Fruit fly (Drosophila melanogaster) whole organism, embryonic: Measurements from ENCODE around the gene CG33483.

Experiments
- CG1024 ChIP-seq: fragments of 200-800 bp; sonication (Bioruptor generic); IDR thresholded peaks from 2 replicates; pipeline ENCODE4 v1.3.6; 2022; ENCODE audit warnings: missing biosample characterization, missing genetic modification characterization
- CG10654 ChIP-seq: fragments of 200-800 bp; sonication (Bioruptor generic); optimal IDR thresholded peaks from 2 replicates; lab custom pipeline; 2016; ENCODE audit warnings: missing biosample characterization, missing genetic modification characterization
- CG13894 ChIP-seq: fragments of 200-800 bp; sonication (Bioruptor generic); optimal IDR thresholded peaks from 3 replicates; lab custom pipeline; 2018; ENCODE audit warnings: missing biosample characterization, mild to moderate bottlenecking, missing genetic modification characterization, moderate library complexity
- CG15479 ChIP-seq: fragments of 200-800 bp; sonication (Bioruptor generic); optimal IDR thresholded peaks from 3 replicates; lab custom pipeline; 2019; ENCODE audit warnings: missing biosample characterization, mild to moderate bottlenecking, missing genetic modification characterization, moderate library complexity
- CG1832 ChIP-seq: fragments of 200-800 bp; sonication (Bioruptor generic); optimal IDR thresholded peaks from 2 replicates; lab custom pipeline; 2017; ENCODE audit warnings: missing biosample characterization, mild to moderate bottlenecking, missing genetic modification characterization, inconsistent platforms
- CG18599 ChIP-seq: fragments of 200-800 bp; sonication (Bioruptor generic); optimal IDR thresholded peaks from 3 replicates; lab custom pipeline; 2017; ENCODE audit warnings: missing biosample characterization, missing genetic modification characterization, mild to moderate bottlenecking, moderate library complexity, missing genetic modification reagents
- CG2120 ChIP-seq: fragments of 200-800 bp; sonication (Bioruptor generic); optimal IDR thresholded peaks from 3 replicates; lab custom pipeline; 2016; ENCODE audit warnings: missing biosample characterization, missing genetic modification characterization
- CG31388 ChIP-seq: fragments of 200-800 bp; sonication (Bioruptor generic); optimal IDR thresholded peaks from 2 replicates; lab custom pipeline; 2016; ENCODE audit warnings: missing biosample characterization, missing genetic modification characterization
- CG34376 ChIP-seq: fragments of 200-800 bp; sonication (Bioruptor generic); optimal IDR thresholded peaks from 2 replicates; lab custom pipeline; 2018; ENCODE audit warnings: missing biosample characterization, mild to moderate bottlenecking, missing genetic modification characterization
- CG4282 ChIP-seq: fragments of 200-800 bp; sonication (Bioruptor generic); optimal IDR thresholded peaks from 2 replicates; lab custom pipeline; 2016; ENCODE audit warnings: missing biosample characterization, missing genetic modification characterization
- CG4360 ChIP-seq: fragments of 200-800 bp; sonication (Bioruptor generic); IDR thresholded peaks from 2 replicates; pipeline ENCODE4 v1.3.6; 2022; ENCODE audit warnings: missing biosample characterization, missing genetic modification characterization
- CG4820 ChIP-seq: fragments of 200-800 bp; sonication (Bioruptor generic); optimal IDR thresholded peaks from 3 replicates; lab custom pipeline; 2016; ENCODE audit warnings: missing biosample characterization, missing genetic modification characterization
- CG6175 ChIP-seq: fragments of 200-800 bp; sonication (Bioruptor generic); IDR thresholded peaks from 3 replicates; pipeline ENCODE4 v1.3.6; 2022; ENCODE audit warnings: missing biosample characterization, missing genetic modification characterization
- CG6765 ChIP-seq: fragments of 200-800 bp; sonication (Bioruptor generic); optimal IDR thresholded peaks from 3 replicates; lab custom pipeline; 2017; ENCODE audit warnings: missing biosample characterization, mild to moderate bottlenecking, missing genetic modification characterization
- CG8290 ChIP-seq, 3 experiments: fragments of 200-800 bp; sonication (Bioruptor generic); optimal IDR thresholded peaks; 2 replicates each; lab custom pipeline; 2016 to 2019; ENCODE audit warnings: missing biosample characterization in 3 of 3, missing genetic modification characterization in 3 of 3, mild to moderate bottlenecking in 2 of 3, moderate library complexity in 1 of 3
- CG8924 ChIP-seq: fragments of 200-800 bp; optimal IDR thresholded peaks from 3 replicates; lab custom pipeline; 2019; ENCODE audit warnings: missing biosample characterization, mild to moderate bottlenecking, missing genetic modification characterization, moderate library complexity
- D ChIP-seq, 2 experiments: fragments of 200-800 bp in 1 of 2; fragments of >200 bp in 1 of 2; sonication (Bioruptor generic) in 1 of 2; optimal IDR thresholded peaks; 2 replicates in 1 of 2; 3 replicates in 1 of 2; lab custom pipeline; 2017; ENCODE audit warnings: mild to moderate bottlenecking in 1 of 2, missing biosample characterization in 1 of 2, missing genetic modification characterization in 1 of 2, missing genetic modification reagents in 1 of 2
- Deaf1 ChIP-seq: fragments of 200-800 bp; optimal IDR thresholded peaks from 3 replicates; lab custom pipeline; 2019; ENCODE audit warnings: missing biosample characterization, mild to moderate bottlenecking, missing genetic modification characterization, moderate library complexity
- Gsc ChIP-seq: fragments of 200-800 bp; sonication (Bioruptor generic); IDR thresholded peaks from 2 replicates; pipeline ENCODE4 v1.3.6; 2022; ENCODE audit warnings: missing biosample characterization, missing genetic modification characterization
- Kr ChIP-seq: fragments of 200-800 bp; sonication (Bioruptor generic); optimal IDR thresholded peaks from 2 replicates; lab custom pipeline; 2017; ENCODE audit warnings: missing biosample characterization, mild to moderate bottlenecking, missing genetic modification characterization
- Nf-YB ChIP-seq: fragments of 200-800 bp; sonication (Bioruptor generic); optimal IDR thresholded peaks from 3 replicates; lab custom pipeline; 2019; ENCODE audit warnings: missing biosample characterization, mild to moderate bottlenecking, missing genetic modification characterization, moderate library complexity
- Nf-YC ChIP-seq: fragments of 200-800 bp; optimal IDR thresholded peaks from 3 replicates; lab custom pipeline; 2019; ENCODE audit warnings: missing biosample characterization, mild to moderate bottlenecking, missing genetic modification characterization, moderate library complexity
- Optix ChIP-seq: fragments of 200-800 bp; sonication (Bioruptor generic); IDR thresholded peaks from 3 replicates; pipeline ENCODE4 v1.3.6; 2022; ENCODE audit warnings: missing biosample characterization, missing genetic modification characterization
- Rfx ChIP-seq: fragments of 200-800 bp; sonication (Bioruptor generic); IDR thresholded peaks from 2 replicates; pipeline ENCODE4 v1.3.6; 2022; ENCODE audit warnings: missing biosample characterization, missing genetic modification characterization
- Scr ChIP-seq: fragments of 200-800 bp; sonication (Bioruptor generic); IDR thresholded peaks from 2 replicates; pipeline ENCODE4 v1.3.6; 2022; ENCODE audit warnings: missing biosample characterization, missing genetic modification characterization; ENCODE audit not compliant: partially characterized antibody
- Trl ChIP-seq, 3 experiments: fragments of >200 bp in 2 of 3; fragments of 200-800 bp in 1 of 3; sonication (Bioruptor generic) in 1 of 3; optimal IDR thresholded peaks; 2 replicates in 1 of 3; 3 replicates in 2 of 3; lab custom pipeline; 2016 to 2017; ENCODE audit warnings: missing biosample characterization in 1 of 3, missing genetic modification characterization in 1 of 3
- az2 ChIP-seq: fragments of 200-800 bp; sonication (Bioruptor generic); optimal IDR thresholded peaks from 3 replicates; lab custom pipeline; 2016; ENCODE audit warnings: missing biosample characterization, missing genetic modification characterization
- cad ChIP-seq: fragments of >200 bp; optimal IDR thresholded peaks from 2 replicates; lab custom pipeline; 2017; ENCODE audit warnings: missing biosample characterization, missing genetic modification characterization
- chif ChIP-seq, 2 experiments: fragments of 200-800 bp; sonication (Bioruptor generic); optimal IDR thresholded peaks; 3 replicates each; lab custom pipeline; 2016; ENCODE audit warnings: missing biosample characterization in 2 of 2, missing genetic modification characterization in 2 of 2
- da ChIP-seq: fragments of 200-800 bp; sonication (Bioruptor generic); optimal IDR thresholded peaks from 2 replicates; lab custom pipeline; 2016; ENCODE audit warnings: missing biosample characterization, missing genetic modification characterization
- grn ChIP-seq: fragments of 200-800 bp; sonication (Bioruptor generic); optimal IDR thresholded peaks from 3 replicates; lab custom pipeline; 2017; ENCODE audit warnings: missing biosample characterization, missing genetic modification characterization
- kni ChIP-seq: fragments of 200-800 bp; sonication (Bioruptor generic); optimal IDR thresholded peaks from 3 replicates; lab custom pipeline; 2017; ENCODE audit warnings: mild to moderate bottlenecking, missing biosample characterization, missing genetic modification reagents, missing genetic modification characterization
- lab ChIP-seq: fragments of 200-800 bp; sonication (Bioruptor generic); optimal IDR thresholded peaks from 3 replicates; lab custom pipeline; 2017; ENCODE audit warnings: missing biosample characterization, missing genetic modification characterization, mild to moderate bottlenecking, moderate library complexity, missing genetic modification reagents
- lbe ChIP-seq: fragments of 200-800 bp; sonication (Bioruptor generic); optimal IDR thresholded peaks from 2 replicates; lab custom pipeline; 2016; ENCODE audit warnings: missing biosample characterization, mild to moderate bottlenecking, missing genetic modification characterization
- oc ChIP-seq: fragments of 200-800 bp; sonication (Bioruptor generic); optimal IDR thresholded peaks from 2 replicates; lab custom pipeline; 2018; ENCODE audit warnings: missing biosample characterization, mild to moderate bottlenecking, missing genetic modification characterization, moderate library complexity
- phol ChIP-seq: fragments of 200-800 bp; sonication (Bioruptor generic); optimal IDR thresholded peaks from 3 replicates; lab custom pipeline; 2018; ENCODE audit warnings: missing biosample characterization, mild to moderate bottlenecking, missing genetic modification characterization, moderate library complexity
- pros ChIP-seq: fragments of 200-800 bp; sonication (Bioruptor generic); optimal IDR thresholded peaks from 3 replicates; lab custom pipeline; 2019; ENCODE audit warnings: missing biosample characterization, mild to moderate bottlenecking, missing genetic modification characterization, moderate library complexity
- ranshi ChIP-seq: fragments of 200-800 bp; sonication (Bioruptor generic); IDR thresholded peaks from 2 replicates; pipeline ENCODE4 v1.3.6; 2022; ENCODE audit warnings: missing biosample characterization, missing genetic modification characterization
- run ChIP-seq: fragments of 200-800 bp; sonication (Bioruptor generic); optimal IDR thresholded peaks from 3 replicates; lab custom pipeline; 2018; ENCODE audit warnings: missing biosample characterization, mild to moderate bottlenecking, missing genetic modification characterization
- sens ChIP-seq: fragments of 200-800 bp; sonication (Bioruptor generic); peaks from one replicate; lab custom pipeline; 2016; ENCODE audit warnings: missing biosample characterization, missing genetic modification characterization
- seq ChIP-seq: fragments of 200-800 bp; sonication (Bioruptor generic); IDR thresholded peaks from 2 replicates; pipeline ENCODE4 v1.3.6; 2022; ENCODE audit warnings: missing biosample characterization, missing genetic modification characterization
- ssp ChIP-seq: fragments of 200-800 bp; sonication (Bioruptor generic); IDR thresholded peaks from 2 replicates; pipeline ENCODE4 v1.3.6; 2022; ENCODE audit warnings: missing biosample characterization, missing genetic modification characterization
- tio ChIP-seq: fragments of 200-800 bp; sonication (Bioruptor generic); optimal IDR thresholded peaks from 2 replicates; lab custom pipeline; 2017; ENCODE audit warnings: missing biosample characterization, missing genetic modification characterization, inconsistent platforms
- tll ChIP-seq, 2 experiments: fragments of 200-800 bp in 1 of 2; fragments of >200 bp in 1 of 2; sonication (Bioruptor generic) in 1 of 2; optimal IDR thresholded peaks; 2 replicates each; lab custom pipeline; 2017 to 2019; ENCODE audit warnings: missing biosample characterization in 2 of 2, missing genetic modification characterization in 2 of 2, mild to moderate bottlenecking in 1 of 2, moderate library complexity in 1 of 2
- zen ChIP-seq: fragments of 200-800 bp; sonication (Bioruptor generic); optimal IDR thresholded peaks from 3 replicates; lab custom pipeline; 2018; ENCODE audit warnings: missing biosample characterization, mild to moderate bottlenecking, missing genetic modification characterization, moderate library complexity

CG33483 gene

dm6 chr3R:30855176-30855575 is 46.8 kb downstream of the CG33483 start:
- peak; percentile 65 for TF ChIP-seq oc (tag; lab: Kevin White, UChicago)
- peak in 1 of 2 experiments; percentile 84 for TF ChIP-seq tll (GFP tag; optimal IDR thresholded peaks at IDR 0.05; lab: Kevin White, UChicago)
- TF ChIP-seq sens: no peak
- peak; percentile 71 for TF ChIP-seq zen (tag; lab: Kevin White, UChicago)
- no peak for TF ChIP-seq Trl (optimal IDR thresholded peaks at IDR 0.05; lab: Kevin White, UChicago)
- no peak for TF ChIP-seq Trl (GFP tag; optimal IDR thresholded peaks at IDR 0.05; lab: Kevin White, UChicago)
- TF ChIP-seq CG13894 (tag; lab: Kevin White, UChicago): peak; percentile 12
- 0 out of 3 replicates have a peak, but pooled peaks have one; percentile 4 for TF ChIP-seq Optix
- peak; percentile 40 for TF ChIP-seq Nf-YB (GFP tag; lab: Kevin White, UChicago)
- TF ChIP-seq pros (GFP tag; lab: Kevin White, UChicago): peak; percentile 66
- no peak for TF ChIP-seq CG34376

- no peak for TF ChIP-seq chif (GFP tag; optimal IDR thresholded peaks at IDR 0.05; lab: Kevin White, UChicago)
- no peak for TF ChIP-seq grn (GFP tag; lab: Kevin White, UChicago)
- no peak for TF ChIP-seq Scr (GFP tag; lab: Robert Waterston, UW)
- TF ChIP-seq cad (GFP tag; lab: Kevin White, UChicago): peak; percentile 99
- TF ChIP-seq Kr (GFP tag; lab: Kevin White, UChicago): peak; percentile 6
- TF ChIP-seq CG31388 (GFP tag; lab: Kevin White, UChicago): no peak
- TF ChIP-seq lab (GFP tag; lab: Kevin White, UChicago): no peak
- peak; percentile 93 for TF ChIP-seq Nf-YB (GFP tag; lab: Kevin White, UChicago)
- no peak for TF ChIP-seq Gsc
- TF ChIP-seq CG18599: no peak
- no peak for TF ChIP-seq Deaf1 (tag; lab: Kevin White, UChicago)
- TF ChIP-seq lbe (GFP tag; lab: Kevin White, UChicago): no peak
- no peak for TF ChIP-seq CG4820 (GFP tag; lab: Kevin White, UChicago)
- peak; percentile 49; the same call in 1 of the 2 replicates for TF ChIP-seq seq (GFP tag; lab: Robert Waterston, UW)
- TF ChIP-seq tll (GFP tag; optimal IDR thresholded peaks at IDR 0.05; lab: Kevin White, UChicago): peak in 1 of 2 experiments; percentile 96
- TF ChIP-seq Nf-YC: peak; percentile 92
- no peak for TF ChIP-seq CG6175 (GFP tag; lab: Robert Waterston, UW)
- TF ChIP-seq CG6765: no peak
- TF ChIP-seq tio (GFP tag; lab: Kevin White, UChicago): no peak
- TF ChIP-seq CG8924 (tag; lab: Kevin White, UChicago): no peak
- peak; percentile 90 for TF ChIP-seq zen (tag; lab: Kevin White, UChicago)
- no peak for TF ChIP-seq ssp (GFP tag; lab: Robert Waterston, UW)
- TF ChIP-seq Rfx: no peak
- no peak for TF ChIP-seq run
- TF ChIP-seq phol (tag; lab: Kevin White, UChicago): peak; percentile 7
- TF ChIP-seq CG8290 (GFP tag; optimal IDR thresholded peaks at IDR 0.05; lab: Kevin White, UChicago): no peak
- TF ChIP-seq CG8290 (tag; optimal IDR thresholded peaks at IDR 0.05; lab: Kevin White, UChicago): no peak
- no peak for TF ChIP-seq CG1024 (GFP tag; lab: Robert Waterston, UW)
- TF ChIP-seq ranshi (GFP tag; lab: Robert Waterston, UW): no peak
- TF ChIP-seq pros (GFP tag; lab: Kevin White, UChicago): peak; percentile 94
- TF ChIP-seq sens: peak; percentile 49
- peak; percentile 99 for TF ChIP-seq CG15479 (GFP tag; lab: Kevin White, UChicago)
- TF ChIP-seq CG10654 (GFP tag; lab: Kevin White, UChicago): no peak
- no peak for TF ChIP-seq da
- TF ChIP-seq az2 (GFP tag; lab: Kevin White, UChicago): no peak
- peak in 1 of 2 experiments; percentile 68 for TF ChIP-seq Trl (optimal IDR thresholded peaks at IDR 0.05; lab: Kevin White, UChicago)
- TF ChIP-seq Trl (GFP tag; optimal IDR thresholded peaks at IDR 0.05; lab: Kevin White, UChicago): no peak
- TF ChIP-seq D (optimal IDR thresholded peaks at IDR 0.05; lab: Kevin White, UChicago): peak; percentile 89
- no peak for TF ChIP-seq D (GFP tag; optimal IDR thresholded peaks at IDR 0.05; lab: Kevin White, UChicago)
- no peak for TF ChIP-seq CG4282 (GFP tag; lab: Kevin White, UChicago)
- TF ChIP-seq CG1832 (GFP tag; lab: Kevin White, UChicago): peak; percentile 58
- TF ChIP-seq kni (GFP tag; lab: Kevin White, UChicago): peak; percentile 10
- TF ChIP-seq CG2120 (GFP tag; lab: Kevin White, UChicago): no peak
- no peak for TF ChIP-seq CG4360 (GFP tag; lab: Robert Waterston, UW)
Observed at dm6 chr3R:30851843-30852365, 50.1 kb downstream of the CG33483 start, which contains the start of gene tll. TSS of gene tll (plus strand) at chr3R:30852315.
